Worm (Caenorhabditis elegans): ENCODE data around the gene C29F7.1.

DNA sequence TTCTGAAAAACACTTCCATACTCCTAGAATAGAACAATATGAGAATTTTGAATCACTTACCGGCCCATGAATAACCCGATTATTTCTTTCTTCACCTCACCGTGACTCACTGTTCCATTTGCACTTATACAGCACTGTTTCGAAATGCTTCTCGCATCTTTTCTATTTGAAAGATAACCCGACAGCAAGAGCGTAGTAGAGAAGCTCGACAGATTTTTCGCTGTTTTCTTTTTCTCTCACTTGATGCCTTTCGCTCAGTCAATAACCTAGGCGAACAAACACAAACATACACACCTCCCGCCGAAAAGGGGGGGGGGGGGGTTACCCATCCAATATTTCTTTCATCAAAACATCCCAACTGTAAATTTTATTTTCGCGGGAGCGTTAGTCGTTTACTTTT, 8.4 kb upstream of the C29F7.1 start:
- TF ChIP-seq dao-5 (tag; optimal IDR thresholded peaks at IDR 0.05) = no peak
- peak; percentile 10 for TF ChIP-seq W03F9.2 (tag; optimal IDR thresholded peaks at IDR 0.05)

Data from whole organism, L4/young adult.